Fruit fly (Drosophila melanogaster) whole organism, embryonic: ENCODE measurements around the gene SelG.
A peak's percentile ranks its signal among the peaks of the same experiment; 100 is the strongest.

ENCODE experiments used
- ATbp ChIP-seq: fragments of 200-800 bp; sonication (Bioruptor generic); optimal IDR thresholded peaks from 2 replicates; lab custom pipeline; 2017; ENCODE audit warnings: missing biosample characterization, mild to moderate bottlenecking, missing genetic modification characterization, missing genetic modification reagents
- CG11695 ChIP-seq: fragments of 200-800 bp; sonication (Bioruptor generic); IDR thresholded peaks from 3 replicates; pipeline ENCODE4 v1.3.6; 2022; ENCODE audit warnings: missing biosample characterization, missing genetic modification characterization
- CG13894 ChIP-seq: fragments of 200-800 bp; sonication (Bioruptor generic); optimal IDR thresholded peaks from 3 replicates; lab custom pipeline; 2018; ENCODE audit warnings: missing biosample characterization, mild to moderate bottlenecking, missing genetic modification characterization, moderate library complexity
- CG16813 ChIP-seq: fragments of 200-800 bp; sonication (Bioruptor generic); IDR thresholded peaks from 3 replicates; pipeline ENCODE4 v1.3.6; 2022; ENCODE audit warnings: missing biosample characterization, missing genetic modification characterization; ENCODE audit not compliant: partially characterized antibody
- CG17802 ChIP-seq: fragments of 200-800 bp; sonication (Bioruptor generic); optimal IDR thresholded peaks from 2 replicates; lab custom pipeline; 2018; ENCODE audit warnings: missing biosample characterization, mild to moderate bottlenecking, missing genetic modification characterization, moderate library complexity
- CG17912 ChIP-seq: fragments of 200-800 bp; sonication (Bioruptor generic); optimal IDR thresholded peaks from 2 replicates; lab custom pipeline; 2018; ENCODE audit warnings: missing biosample characterization, mild to moderate bottlenecking, missing genetic modification characterization
- CG1832 ChIP-seq: fragments of 200-800 bp; sonication (Bioruptor generic); optimal IDR thresholded peaks from 2 replicates; lab custom pipeline; 2017; ENCODE audit warnings: missing biosample characterization, mild to moderate bottlenecking, missing genetic modification characterization, inconsistent platforms
- CG18599 ChIP-seq: fragments of 200-800 bp; sonication (Bioruptor generic); optimal IDR thresholded peaks from 3 replicates; lab custom pipeline; 2017; ENCODE audit warnings: missing biosample characterization, missing genetic modification characterization, mild to moderate bottlenecking, moderate library complexity, missing genetic modification reagents
- CG3726 ChIP-seq: fragments of 200-800 bp; sonication (Bioruptor generic); IDR thresholded peaks from 3 replicates; pipeline ENCODE4, ENCODE4 v1.3.6; 2022; ENCODE audit warnings: missing biosample characterization, missing genetic modification characterization
- CG4854 ChIP-seq: fragments of 200-800 bp; sonication (Bioruptor generic); optimal IDR thresholded peaks from 2 replicates; lab custom pipeline; 2016; ENCODE audit warnings: missing biosample characterization, missing genetic modification characterization, inconsistent platforms
- CG6854 ChIP-seq: fragments of 200-800 bp; sonication (Bioruptor generic); optimal IDR thresholded peaks from 3 replicates; lab custom pipeline; 2017; ENCODE audit warnings: missing biosample characterization, mild to moderate bottlenecking, missing genetic modification characterization
- CG7745 ChIP-seq: fragments of 200-800 bp; sonication (Bioruptor generic); optimal IDR thresholded peaks from 2 replicates; lab custom pipeline; 2018; ENCODE audit warnings: missing biosample characterization, mild to moderate bottlenecking, missing genetic modification characterization, moderate library complexity
- CG7928 ChIP-seq: fragments of 200-800 bp; sonication (Bioruptor generic); optimal IDR thresholded peaks from 2 replicates; lab custom pipeline; 2017; ENCODE audit warnings: missing biosample characterization, mild to moderate bottlenecking, missing genetic modification characterization
- CG8924 ChIP-seq: fragments of 200-800 bp; optimal IDR thresholded peaks from 3 replicates; lab custom pipeline; 2019; ENCODE audit warnings: missing biosample characterization, mild to moderate bottlenecking, missing genetic modification characterization, moderate library complexity
- CG9727 ChIP-seq: fragments of 200-800 bp; sonication (Bioruptor generic); optimal IDR thresholded peaks from 3 replicates; lab custom pipeline; 2017; ENCODE audit warnings: missing biosample characterization, mild to moderate bottlenecking, missing genetic modification characterization
- CG9817 ChIP-seq: fragments of 200-800 bp; sonication (Bioruptor generic); optimal IDR thresholded peaks from 2 replicates; lab custom pipeline; 2018; ENCODE audit warnings: missing biosample characterization, mild to moderate bottlenecking, missing genetic modification characterization, moderate library complexity
- CG9876 ChIP-seq: fragments of 200-800 bp; sonication (Bioruptor generic); optimal IDR thresholded peaks from 2 replicates; lab custom pipeline; 2016; ENCODE audit warnings: missing biosample characterization, missing genetic modification characterization
- CkIIα-i1 ChIP-seq: fragments of 200-800 bp; sonication (Bioruptor generic); IDR thresholded peaks from 2 replicates; pipeline ENCODE4 v1.3.6; 2022; ENCODE audit warnings: missing biosample characterization, missing genetic modification characterization
- CoRest ChIP-seq: fragments of 200-800 bp; sonication (Bioruptor generic); optimal IDR thresholded peaks from 3 replicates; lab custom pipeline; 2018; ENCODE audit warnings: missing biosample characterization, mild to moderate bottlenecking, missing genetic modification characterization, moderate library complexity
- Deaf1 ChIP-seq: fragments of 200-800 bp; optimal IDR thresholded peaks from 3 replicates; lab custom pipeline; 2019; ENCODE audit warnings: missing biosample characterization, mild to moderate bottlenecking, missing genetic modification characterization, moderate library complexity
- Dip3 ChIP-seq: fragments of 200-800 bp; sonication (Bioruptor generic); optimal IDR thresholded peaks from 3 replicates; lab custom pipeline; 2016; ENCODE audit warnings: missing biosample characterization, missing genetic modification characterization
- Dref ChIP-seq: fragments of 200-800 bp; sonication (Bioruptor generic); IDR thresholded peaks from 2 replicates; pipeline ENCODE4 v1.3.6; 2022; ENCODE audit warnings: missing biosample characterization, missing genetic modification characterization
- E2f1 ChIP-seq: fragments of 200-800 bp; sonication (Bioruptor generic); IDR thresholded peaks from 2 replicates; pipeline ENCODE4 v1.3.6; 2022; ENCODE audit warnings: missing biosample characterization, missing genetic modification characterization
- HLH3B ChIP-seq: fragments of 200-800 bp; sonication (Bioruptor generic); IDR thresholded peaks from 2 replicates; pipeline ENCODE4 v1.3.6; 2022; ENCODE audit warnings: missing biosample characterization, missing genetic modification characterization
- Myb ChIP-seq: fragments of 200-800 bp; sonication (Bioruptor generic); optimal IDR thresholded peaks from 2 replicates; lab custom pipeline; 2016; ENCODE audit warnings: missing biosample characterization, missing genetic modification characterization
- NK7.1 ChIP-seq: fragments of 200-800 bp; sonication (Bioruptor generic); optimal IDR thresholded peaks from 3 replicates; lab custom pipeline; 2016; ENCODE audit warnings: missing biosample characterization, missing genetic modification characterization
- Pdp1 ChIP-seq, 2 experiments: fragments of 200-800 bp; sonication (Bioruptor generic); optimal IDR thresholded peaks; 3 replicates each; lab custom pipeline; 2016; ENCODE audit warnings: missing biosample characterization in 2 of 2, missing genetic modification characterization in 2 of 2, mild to moderate bottlenecking in 1 of 2, moderate library complexity in 1 of 2
- Rfx ChIP-seq: fragments of 200-800 bp; sonication (Bioruptor generic); IDR thresholded peaks from 2 replicates; pipeline ENCODE4 v1.3.6; 2022; ENCODE audit warnings: missing biosample characterization, missing genetic modification characterization
- Trl ChIP-seq, 3 experiments: fragments of >200 bp in 2 of 3; fragments of 200-800 bp in 1 of 3; sonication (Bioruptor generic) in 1 of 3; optimal IDR thresholded peaks; 2 replicates in 1 of 3; 3 replicates in 2 of 3; lab custom pipeline; 2016 to 2017; ENCODE audit warnings: missing biosample characterization in 1 of 3, missing genetic modification characterization in 1 of 3
- Xbp1 ChIP-seq: fragments of 200-800 bp; sonication (Bioruptor generic); optimal IDR thresholded peaks from 3 replicates; lab custom pipeline; 2016; ENCODE audit warnings: missing biosample characterization, mild to moderate bottlenecking, missing genetic modification characterization
- ap ChIP-seq: fragments of 200-800 bp; sonication (Bioruptor generic); IDR thresholded peaks from 2 replicates; pipeline ENCODE4 v1.3.6; 2022; ENCODE audit warnings: missing biosample characterization, missing genetic modification characterization
- ash1 ChIP-seq: fragments of 200-800 bp; sonication (Bioruptor generic); optimal IDR thresholded peaks from 2 replicates; lab custom pipeline; 2018; ENCODE audit warnings: missing biosample characterization, mild to moderate bottlenecking, missing genetic modification characterization
- crp ChIP-seq, 2 experiments: fragments of 200-800 bp; sonication (Bioruptor generic); optimal IDR thresholded peaks; 2 replicates in 1 of 2; 3 replicates in 1 of 2; lab custom pipeline; 2017; ENCODE audit warnings: missing biosample characterization in 2 of 2, missing genetic modification characterization in 2 of 2, mild to moderate bottlenecking in 1 of 2, moderate library complexity in 1 of 2
- cwo ChIP-seq: fragments of 200-800 bp; sonication (Bioruptor generic); optimal IDR thresholded peaks from 3 replicates; lab custom pipeline; 2017; ENCODE audit warnings: missing biosample characterization, missing genetic modification characterization, mild to moderate bottlenecking, moderate library complexity, missing genetic modification reagents
- dmrt11E ChIP-seq: fragments of 200-800 bp; sonication (Bioruptor generic); optimal IDR thresholded peaks from 3 replicates; lab custom pipeline; 2018; ENCODE audit warnings: missing biosample characterization, mild to moderate bottlenecking, missing genetic modification characterization, moderate library complexity
- fd102C ChIP-seq: fragments of 200-800 bp; sonication (Bioruptor generic); optimal IDR thresholded peaks from 2 replicates; lab custom pipeline; 2018; ENCODE audit warnings: missing biosample characterization, mild to moderate bottlenecking, missing genetic modification characterization, moderate library complexity
- ftz-f1 ChIP-seq: fragments of 200-800 bp; sonication (Bioruptor generic); optimal IDR thresholded peaks from 2 replicates; lab custom pipeline; 2016; ENCODE audit warnings: missing biosample characterization, missing genetic modification characterization
- insv ChIP-seq, 2 experiments: fragments of 200-800 bp; sonication (Bioruptor generic); optimal IDR thresholded peaks; 3 replicates each; lab custom pipeline; 2016 to 2018; ENCODE audit warnings: missing biosample characterization in 2 of 2, missing genetic modification characterization in 2 of 2
- lab ChIP-seq: fragments of 200-800 bp; sonication (Bioruptor generic); optimal IDR thresholded peaks from 3 replicates; lab custom pipeline; 2017; ENCODE audit warnings: missing biosample characterization, missing genetic modification characterization, mild to moderate bottlenecking, moderate library complexity, missing genetic modification reagents
- mld ChIP-seq: fragments of 200-800 bp; sonication (Bioruptor generic); IDR thresholded peaks from 3 replicates; pipeline ENCODE4 v1.3.6; 2022; ENCODE audit warnings: missing biosample characterization, missing genetic modification characterization; ENCODE audit not compliant: partially characterized antibody
- org-1 ChIP-seq: fragments of 200-800 bp; sonication (Bioruptor generic); optimal IDR thresholded peaks from 2 replicates; lab custom pipeline; 2017; ENCODE audit warnings: missing biosample characterization, missing genetic modification characterization
- pan ChIP-seq, 4 experiments: fragments of >200 bp in 3 of 4; fragments of 200-800 bp in 1 of 4; sonication (Bioruptor generic) in 1 of 4; optimal IDR thresholded peaks in 3 of 4; IDR thresholded peaks in 1 of 4; 2 replicates each; pipeline versions ENCODE4 v1.3.6 to Lab custom; 2017 to 2022; ENCODE audit warnings: missing biosample characterization in 2 of 4, missing genetic modification characterization in 2 of 4, mixed read lengths in 1 of 4
- pfk ChIP-seq: fragments of 200-800 bp; sonication (Bioruptor generic); optimal IDR thresholded peaks from 2 replicates; lab custom pipeline; 2018; ENCODE audit warnings: missing biosample characterization, mild to moderate bottlenecking, missing genetic modification characterization, moderate library complexity
- sens ChIP-seq: fragments of 200-800 bp; sonication (Bioruptor generic); peaks from one replicate; lab custom pipeline; 2016; ENCODE audit warnings: missing biosample characterization, missing genetic modification characterization
- sima ChIP-seq: fragments of 200-800 bp; sonication (Bioruptor generic); optimal IDR thresholded peaks from 2 replicates; lab custom pipeline; 2016; ENCODE audit warnings: missing biosample characterization, missing genetic modification characterization
- sqz ChIP-seq: fragments of 200-800 bp; sonication (Bioruptor generic); optimal IDR thresholded peaks from 3 replicates; lab custom pipeline; 2018; ENCODE audit warnings: missing biosample characterization, mild to moderate bottlenecking, missing genetic modification characterization
- vvl ChIP-seq: fragments of 200-800 bp; sonication (Bioruptor generic); IDR thresholded peaks from 2 replicates; pipeline ENCODE4 v1.3.6; 2022; ENCODE audit warnings: missing biosample characterization, missing genetic modification characterization

Gene SelG

dm6 chrX:11920959-11921358 lies 33.9 kb downstream of the SelG start (continued):
- TF ChIP-seq org-1 (GFP tag; lab: Kevin White, UChicago) (peak; percentile 84), CG7928 (GFP tag; lab: Kevin White, UChicago) (peak; percentile 63), pfk (no peak), crp (GFP tag; optimal IDR thresholded peaks at IDR 0.05; lab: Kevin White, UChicago) (peak in 1 of 2 experiments; percentile 45), Pdp1 (GFP tag; optimal IDR thresholded peaks at IDR 0.05; lab: Kevin White, UChicago) (peak; percentile 68 to 77), insv (GFP tag; optimal IDR thresholded peaks at IDR 0.05; lab: Kevin White, UChicago) (peak in 1 of 2 experiments; percentile 58), CG6854 (peak; percentile 81), ftz-f1 (GFP tag; lab: Kevin White, UChicago) (no peak), CG9876 (GFP tag; lab: Kevin White, UChicago) (peak; percentile 14), Deaf1 (peak; percentile 72), Rfx (peak; percentile 89), CoRest (tag; lab: Kevin White, UChicago) (peak; percentile 96), CG1832 (GFP tag; lab: Kevin White, UChicago) (no peak), CG4854 (GFP tag; lab: Kevin White, UChicago) (peak; percentile 65), ash1 (GFP tag; lab: Kevin White, UChicago) (no peak), CG9817 (tag; lab: Kevin White, UChicago) (peak; percentile 87), sima (no peak), CG9727 (peak; percentile 83), ATbp (peak; percentile 85), Dref (no peak), dmrt11E (tag; lab: Kevin White, UChicago) (peak; percentile 81), fd102C (GFP tag; lab: Kevin White, UChicago) (peak; percentile 2), E2f1 (GFP tag; lab: Robert Waterston, UW) (peak; percentile 85), Dip3 (GFP tag; lab: Kevin White, UChicago) (peak; percentile 69), Xbp1 (peak; percentile 90), CG11695 (peak; percentile 93; the same call in 2 of the 3 replicates), CkIIα-i1 (GFP tag; lab: Robert Waterston, UW) (no peak), Myb (GFP tag; lab: Kevin White, UChicago) (peak; percentile 32), mld (GFP tag; lab: Robert Waterston, UW) (no peak), CG8924 (tag; lab: Kevin White, UChicago) (peak; percentile 95), ap (GFP tag; lab: Robert Waterston, UW) (peak; percentile 77), pan (optimal IDR thresholded peaks at IDR 0.05; lab: Kevin White, UChicago) (no peak), pan (GFP tag; optimal IDR thresholded peaks at IDR 0.05 in 1 of 2, IDR thresholded peaks at IDR 0.05 in 1 of 2) (peak in 1 of 2 experiments; percentile 90), sqz (GFP tag; lab: Kevin White, UChicago) (peak; percentile 77), CG16813 (no peak), NK7.1 (peak; percentile 60), CG17912 (peak; percentile 24)

- TF ChIP-seq CG18599 (GFP tag; lab: Kevin White, UChicago) (peak; percentile 7), HLH3B (GFP tag; lab: Robert Waterston, UW) (no peak), cwo (GFP tag; lab: Kevin White, UChicago) (peak; percentile 88), CG7745 (no peak), vvl (peak; percentile 30; the same call in 1 of the 2 replicates), Trl (optimal IDR thresholded peaks at IDR 0.05; lab: Kevin White, UChicago) (peak; percentile 18 to 60), Trl (GFP tag; optimal IDR thresholded peaks at IDR 0.05; lab: Kevin White, UChicago) (no peak), CG13894 (tag; lab: Kevin White, UChicago) (peak; percentile 35), CG17802 (peak; percentile 14), CG3726 (GFP tag; lab: Robert Waterston, UW) (no peak), lab (peak; percentile 31), sens (GFP tag; lab: Kevin White, UChicago) (peak; percentile 68)
Measured at dm6 chrX:11922650-11923237, 35.7 kb downstream of the SelG start.
